Worm (Caenorhabditis elegans) whole organism, L3 larva: ENCODE data around the gene clec-3.

ENCODE experiments used
- ZK546.5 ChIP-seq: sonication (generic microtip); optimal IDR thresholded peaks from 2 replicates; lab custom pipeline; 2017; ENCODE audit warnings: missing biosample characterization, missing genetic modification characterization
- aly-2 ChIP-seq: fragments of 150-350 bp; optimal IDR thresholded peaks from 2 replicates; lab custom pipeline; 2014; ENCODE audit warnings: missing biosample characterization, missing genetic modification characterization
- ceh-16 ChIP-seq: sonication (generic microtip); optimal IDR thresholded peaks from 2 replicates; lab custom pipeline; 2017; ENCODE audit warnings: missing biosample characterization, missing genetic modification characterization
- ceh-28 ChIP-seq: fragments of 150-350 bp; optimal IDR thresholded peaks from 2 replicates; lab custom pipeline; 2014; ENCODE audit warnings: missing biosample characterization, missing genetic modification reagents, missing genetic modification characterization
- ceh-82 ChIP-seq: fragments of 150-350 bp; optimal IDR thresholded peaks from 2 replicates; lab custom pipeline; 2014; ENCODE audit warnings: missing biosample characterization, missing genetic modification characterization
- daf-12 ChIP-seq: fragments of 150-350 bp; optimal IDR thresholded peaks from 2 replicates; lab custom pipeline; 2014; ENCODE audit warnings: missing biosample characterization, missing genetic modification reagents, missing genetic modification characterization
- egl-5 ChIP-seq: fragments of 150-350 bp; optimal IDR thresholded peaks from 2 replicates; lab custom pipeline; 2017; ENCODE audit warnings: missing biosample characterization, missing genetic modification reagents, missing genetic modification characterization, inconsistent platforms
- elt-2 ChIP-seq: sonication (generic microtip); optimal IDR thresholded peaks from 2 replicates; lab custom pipeline; 2016; ENCODE audit warnings: missing genetic modification reagents, mild to moderate bottlenecking, missing genetic modification characterization, missing compliant biosample characterization
- elt-3 ChIP-seq, 3 experiments: fragments of 150-350 bp in 1 of 3; sonication (generic microtip) in 2 of 3; optimal IDR thresholded peaks; 2 replicates in 2 of 3; 4 replicates in 1 of 3; lab custom pipeline; 2014 to 2017; ENCODE audit warnings: missing biosample characterization in 3 of 3, missing genetic modification characterization in 3 of 3
- eor-1 ChIP-seq, 2 experiments: fragments of 150-350 bp; optimal IDR thresholded peaks; 2 replicates each; lab custom pipeline; 2014 to 2018; ENCODE audit warnings: missing biosample characterization in 2 of 2, missing genetic modification characterization in 2 of 2
- fkh-10 ChIP-seq: sonication (generic microtip); optimal IDR thresholded peaks from 2 replicates; lab custom pipeline; 2017; ENCODE audit warnings: missing biosample characterization, missing genetic modification reagents, missing genetic modification characterization
- fkh-2 ChIP-seq: fragments of 150-350 bp; optimal IDR thresholded peaks from 2 replicates; lab custom pipeline; 2014; ENCODE audit warnings: missing biosample characterization, missing genetic modification reagents, missing genetic modification characterization
- fos-1 ChIP-seq: fragments of 150-350 bp; optimal IDR thresholded peaks from 2 replicates; lab custom pipeline; 2014; ENCODE audit warnings: missing biosample characterization, missing genetic modification characterization
- hmg-11 ChIP-seq: sonication (generic microtip); optimal IDR thresholded peaks from 2 replicates; lab custom pipeline; 2016; ENCODE audit warnings: missing genetic modification characterization, missing compliant biosample characterization
- lin-39 ChIP-seq: fragments of 150-350 bp; optimal IDR thresholded peaks from 2 replicates; lab custom pipeline; 2018; ENCODE audit warnings: missing biosample characterization, missing genetic modification reagents, missing genetic modification characterization
- lsy-12 ChIP-seq: sonication (generic microtip); optimal IDR thresholded peaks from 2 replicates; lab custom pipeline; 2016; ENCODE audit warnings: mild to moderate bottlenecking, missing genetic modification characterization, missing compliant biosample characterization
- mdl-1 ChIP-seq: fragments of 150-350 bp; optimal IDR thresholded peaks from 2 replicates; lab custom pipeline; 2014; ENCODE audit warnings: missing biosample characterization, missing genetic modification characterization
- nfya-1 ChIP-seq: sonication (generic microtip); optimal IDR thresholded peaks from 2 replicates; lab custom pipeline; 2017; ENCODE audit warnings: missing genetic modification characterization, mild to moderate bottlenecking, missing compliant biosample characterization, antibody characterized with exemption, moderate library complexity; ENCODE audit not compliant: insufficient read depth
- nhr-12 ChIP-seq: fragments of 150-350 bp; optimal IDR thresholded peaks from 2 replicates; lab custom pipeline; 2014; ENCODE audit warnings: missing biosample characterization, missing genetic modification characterization
- nhr-23 ChIP-seq: fragments of 150-350 bp; optimal IDR thresholded peaks from 2 replicates; lab custom pipeline; 2014; ENCODE audit warnings: missing biosample characterization, missing genetic modification reagents, missing genetic modification characterization
- nhr-237 ChIP-seq: fragments of 150-350 bp; optimal IDR thresholded peaks from 2 replicates; lab custom pipeline; 2014; ENCODE audit warnings: missing biosample characterization, missing genetic modification characterization
- nhr-28 ChIP-seq: fragments of 150-350 bp; optimal IDR thresholded peaks from 2 replicates; lab custom pipeline; 2014; ENCODE audit warnings: missing biosample characterization, missing genetic modification characterization
- nhr-76 ChIP-seq: fragments of 150-350 bp; sonication (generic microtip); optimal IDR thresholded peaks from 5 replicates; lab custom pipeline; 2014; ENCODE audit warnings: missing biosample characterization, missing genetic modification characterization
- nhr-77 ChIP-seq: fragments of 150-350 bp; optimal IDR thresholded peaks from 2 replicates; lab custom pipeline; 2014; ENCODE audit warnings: missing biosample characterization, missing genetic modification characterization
- pha-4 ChIP-seq: fragments of 150-350 bp; optimal IDR thresholded peaks from 2 replicates; lab custom pipeline; 2014; ENCODE audit warnings: missing biosample characterization, missing genetic modification reagents, missing genetic modification characterization
- sea-2 ChIP-seq: fragments of 150-350 bp; sonication (generic microtip); optimal IDR thresholded peaks from 4 replicates; lab custom pipeline; 2014; ENCODE audit warnings: missing biosample characterization, missing genetic modification reagents, missing genetic modification characterization
- skn-1 ChIP-seq: fragments of 150-350 bp; optimal IDR thresholded peaks from 2 replicates; lab custom pipeline; 2014; ENCODE audit warnings: missing biosample characterization, missing genetic modification characterization
- snpc-4 ChIP-seq: fragments of 150-350 bp; optimal IDR thresholded peaks from 2 replicates; lab custom pipeline; 2014; ENCODE audit warnings: missing biosample characterization, missing genetic modification characterization
- tbx-2 ChIP-seq: sonication (generic microtip); optimal IDR thresholded peaks from 2 replicates; lab custom pipeline; 2016; ENCODE audit warnings: mild to moderate bottlenecking, missing genetic modification characterization, missing compliant biosample characterization
- unc-39 ChIP-seq: sonication (generic microtip); optimal IDR thresholded peaks from 4 replicates; lab custom pipeline; 2017; ENCODE audit warnings: missing biosample characterization, missing genetic modification characterization
- unc-62 ChIP-seq: fragments of 150-350 bp; sonication (generic microtip); optimal IDR thresholded peaks from 4 replicates; lab custom pipeline; 2014; ENCODE audit warnings: missing biosample characterization, missing genetic modification reagents, missing genetic modification characterization
- zag-1 ChIP-seq: fragments of 150-350 bp; optimal IDR thresholded peaks from 2 replicates; lab custom pipeline; 2014; ENCODE audit warnings: missing biosample characterization, missing genetic modification characterization
- ztf-11 ChIP-seq: fragments of 150-350 bp; optimal IDR thresholded peaks from 2 replicates; lab custom pipeline; 2014; ENCODE audit warnings: missing biosample characterization, missing genetic modification characterization

clec-3 gene

DNA sequence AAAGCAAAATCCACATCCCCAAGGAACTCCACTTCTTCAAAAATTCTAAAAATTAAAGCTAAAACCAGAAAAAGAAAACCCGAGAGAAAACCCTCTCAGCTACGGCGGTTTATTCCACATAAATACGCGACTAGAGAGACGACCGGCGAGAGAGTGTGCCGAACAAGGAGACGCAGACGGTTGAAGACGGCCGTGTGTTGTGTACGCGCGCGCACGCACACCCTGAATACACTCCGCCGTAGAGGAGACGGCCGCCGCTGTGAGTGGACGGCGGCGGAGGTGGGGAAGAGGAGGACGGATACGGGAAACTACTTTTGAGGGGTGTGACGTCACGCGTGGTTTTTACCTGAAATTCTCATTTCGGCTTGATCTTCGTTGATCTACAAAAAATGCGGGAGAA lies 34.9 kb upstream of the clec-3 start:
- TF ChIP-seq hmg-11 (tag; lab: Kevin White, UChicago) (peak; percentile 72), tbx-2 (tag; lab: Kevin White, UChicago) (no peak), lin-39 (tag; lab: Kevin White, UChicago) (peak; percentile 30)

ce11 chrII:3054221-3054620 lies 34.5 kb upstream of the clec-3 start, which contains the start of gene lido-13:
TSS of gene lido-13 (minus strand) at chrII:3054321.
- TF ChIP-seq elt-2 (no peak), skn-1 (tag; lab: Kevin White, UChicago) (no peak), lsy-12 (tag; lab: Kevin White, UChicago) (no peak), nhr-76 (tag; lab: Kevin White, UChicago) (no peak), egl-5 (tag; lab: Kevin White, UChicago) (no peak), sea-2 (GFP tag; lab: Kevin White, UChicago) (no peak), ceh-82 (tag; lab: Kevin White, UChicago) (no peak), nhr-28 (tag; lab: Kevin White, UChicago) (no peak), unc-39 (tag; lab: Kevin White, UChicago) (no peak), unc-62 (GFP tag; lab: Kevin White, UChicago) (no peak), pha-4 (tag; lab: Kevin White, UChicago) (no peak), ZK546.5 (tag; lab: Kevin White, UChicago) (no peak)

- TF ChIP-seq ceh-28 (tag; lab: Kevin White, UChicago) (no peak), nhr-12 (tag; lab: Kevin White, UChicago) (no peak), fos-1 (tag; lab: Kevin White, UChicago) (no peak), sea-2 (GFP tag; lab: Kevin White, UChicago) (no peak), elt-3 (tag; optimal IDR thresholded peaks at IDR 0.05; lab: Kevin White, UChicago) (no peak), unc-62 (GFP tag; lab: Kevin White, UChicago) (no peak), eor-1 (tag; optimal IDR thresholded peaks at IDR 0.05; lab: Kevin White, UChicago) (no peak), zag-1 (tag; lab: Kevin White, UChicago) (no peak), ceh-16 (tag; lab: Kevin White, UChicago) (no peak), hmg-11 (tag; lab: Kevin White, UChicago) (no peak)
Observed at ce11 chrII:3053689-3054088, 34.0 kb upstream of the clec-3 start.

- TF ChIP-seq nhr-76 (tag; lab: Kevin White, UChicago) (no peak), lsy-12 (tag; lab: Kevin White, UChicago) (no peak), ZK546.5 (tag; lab: Kevin White, UChicago) (no peak), skn-1 (tag; lab: Kevin White, UChicago) (no peak), nhr-23 (tag; lab: Kevin White, UChicago) (no peak), mdl-1 (no peak), nhr-77 (tag; lab: Kevin White, UChicago) (no peak), fkh-2 (tag; lab: Kevin White, UChicago) (no peak), fkh-10 (GFP tag; lab: Kevin White, UChicago) (no peak), hmg-11 (tag; lab: Kevin White, UChicago) (no peak), nhr-237 (tag; lab: Kevin White, UChicago) (no peak), nfya-1 (tag; lab: Kevin White, UChicago) (no peak), aly-2 (tag; lab: Kevin White, UChicago) (no peak), daf-12 (tag; lab: Kevin White, UChicago) (no peak), snpc-4 (tag; lab: Kevin White, UChicago) (no peak), ceh-16 (tag; lab: Kevin White, UChicago) (no peak), nhr-28 (tag; lab: Kevin White, UChicago) (no peak)
- TF ChIP-seq, all 47 proteins: peak for 0
Observed at ce11 chrII:3052843-3053242, 33.1 kb upstream of the clec-3 start.

- TF ChIP-seq nhr-77 (tag; lab: Kevin White, UChicago) (no peak), fkh-10 (GFP tag; lab: Kevin White, UChicago) (no peak), elt-3 (tag; optimal IDR thresholded peaks at IDR 0.05; lab: Kevin White, UChicago) (no peak), unc-39 (tag; lab: Kevin White, UChicago) (no peak), nhr-28 (tag; lab: Kevin White, UChicago) (no peak), lsy-12 (tag; lab: Kevin White, UChicago) (no peak), ztf-11 (tag; lab: Kevin White, UChicago) (no peak), fos-1 (tag; lab: Kevin White, UChicago) (no peak), nhr-76 (tag; lab: Kevin White, UChicago) (no peak), lin-39 (tag; lab: Kevin White, UChicago) (no peak), nhr-12 (tag; lab: Kevin White, UChicago) (no peak)
- TF ChIP-seq, all 47 proteins: peak for 0
Observed at ce11 chrII:3051332-3051731, 31.6 kb upstream of the clec-3 start.
